Worm (Caenorhabditis elegans) whole organism, L2 larva: Measurements from ENCODE around the gene T26A5.6.

Experiments used
- F13H6.1 ChIP-seq: sonication (generic microtip); optimal IDR thresholded peaks from 2 replicates; lab custom pipeline; 2016; ENCODE audit warnings: missing genetic modification characterization, missing compliant biosample characterization
- R02D3.7 ChIP-seq: fragments of 150-350 bp; optimal IDR thresholded peaks from 2 replicates; lab custom pipeline; 2014; ENCODE audit warnings: missing biosample characterization, missing genetic modification characterization
- Y55F3AM.14 ChIP-seq: fragments of 200-800 bp; sonication (Bioruptor generic); optimal IDR thresholded peaks from 2 replicates; lab custom pipeline; 2018; ENCODE audit warnings: mild to moderate bottlenecking, missing genetic modification characterization, missing compliant biosample characterization
- ZK546.5 ChIP-seq: sonication (generic microtip); optimal IDR thresholded peaks from 2 replicates; lab custom pipeline; 2017; ENCODE audit warnings: missing biosample characterization, missing genetic modification characterization
- alr-1 ChIP-seq: fragments of 150-350 bp; optimal IDR thresholded peaks from 2 replicates; lab custom pipeline; 2014; ENCODE audit warnings: missing biosample characterization, missing genetic modification characterization
- aly-2 ChIP-seq: fragments of 150-350 bp; optimal IDR thresholded peaks from 2 replicates; lab custom pipeline; 2014; ENCODE audit warnings: missing biosample characterization, missing genetic modification characterization
- blmp-1 ChIP-seq: sonication (generic microtip); optimal IDR thresholded peaks from 2 replicates; lab custom pipeline; 2017; ENCODE audit warnings: missing genetic modification characterization, mild to moderate bottlenecking, missing compliant biosample characterization, antibody characterized with exemption, moderate library complexity; ENCODE audit not compliant: insufficient read depth
- ceh-16 ChIP-seq: fragments of 150-350 bp; optimal IDR thresholded peaks from 2 replicates; lab custom pipeline; 2014; ENCODE audit warnings: missing biosample characterization, missing genetic modification characterization
- ceh-82 ChIP-seq: fragments of 150-350 bp; optimal IDR thresholded peaks from 2 replicates; lab custom pipeline; 2014; ENCODE audit warnings: missing biosample characterization, missing genetic modification characterization
- crh-2 ChIP-seq: sonication (generic microtip); optimal IDR thresholded peaks from 2 replicates; lab custom pipeline; 2017; ENCODE audit warnings: missing biosample characterization, missing genetic modification characterization
- dmd-4 ChIP-seq: sonication (generic microtip); optimal IDR thresholded peaks from 2 replicates; lab custom pipeline; 2017; ENCODE audit warnings: missing biosample characterization, missing genetic modification characterization
- elt-1 ChIP-seq: fragments of 150-350 bp; optimal IDR thresholded peaks from 2 replicates; lab custom pipeline; 2014; ENCODE audit warnings: missing biosample characterization, missing genetic modification characterization
- elt-3 ChIP-seq: sonication (generic microtip); optimal IDR thresholded peaks from 2 replicates; lab custom pipeline; 2017; ENCODE audit warnings: missing biosample characterization, missing genetic modification characterization
- fos-1 ChIP-seq: fragments of 150-350 bp; optimal IDR thresholded peaks from 2 replicates; lab custom pipeline; 2014; ENCODE audit warnings: missing biosample characterization, missing genetic modification characterization
- gmeb-1 ChIP-seq: fragments of 150-350 bp; optimal IDR thresholded peaks from 2 replicates; lab custom pipeline; 2014; ENCODE audit warnings: missing biosample characterization, missing genetic modification characterization
- lin-11 ChIP-seq: fragments of 150-350 bp; sonication (generic microtip); optimal IDR thresholded peaks from 2 replicates; lab custom pipeline; 2014; ENCODE audit warnings: missing biosample characterization, missing genetic modification characterization, inconsistent platforms, mixed read lengths
- lin-13 ChIP-seq: fragments of 150-350 bp; optimal IDR thresholded peaks from 2 replicates; lab custom pipeline; 2014; ENCODE audit warnings: missing biosample characterization, missing genetic modification reagents, missing genetic modification characterization
- lin-39 ChIP-seq: fragments of 150-350 bp; optimal IDR thresholded peaks from 2 replicates; lab custom pipeline; 2014; ENCODE audit warnings: missing biosample characterization, missing genetic modification reagents, missing genetic modification characterization
- lsy-2 ChIP-seq, 2 experiments: fragments of 150-350 bp in 1 of 2; sonication (generic microtip) in 1 of 2; optimal IDR thresholded peaks; 2 replicates each; lab custom pipeline; 2014 to 2017; ENCODE audit warnings: missing biosample characterization in 2 of 2, missing genetic modification characterization in 2 of 2
- mab-5 ChIP-seq: fragments of 150-350 bp; optimal IDR thresholded peaks from 2 replicates; lab custom pipeline; 2014; ENCODE audit warnings: missing biosample characterization, missing genetic modification characterization
- mbf-1 ChIP-seq: sonication (generic microtip); optimal IDR thresholded peaks from 2 replicates; lab custom pipeline; 2017; ENCODE audit warnings: missing biosample characterization, missing genetic modification characterization
- mdl-1 ChIP-seq, 2 experiments: fragments of 150-350 bp in 1 of 2; sonication (generic microtip) in 1 of 2; optimal IDR thresholded peaks; 2 replicates each; lab custom pipeline; 2017; ENCODE audit warnings: missing biosample characterization in 2 of 2, missing genetic modification characterization in 2 of 2
- nhr-10 ChIP-seq: sonication (generic microtip); optimal IDR thresholded peaks from 2 replicates; lab custom pipeline; 2017; ENCODE audit warnings: missing biosample characterization, missing genetic modification characterization
- nhr-11 ChIP-seq: fragments of 150-350 bp; optimal IDR thresholded peaks from 2 replicates; lab custom pipeline; 2014; ENCODE audit warnings: missing biosample characterization, missing genetic modification characterization
- nhr-12 ChIP-seq: fragments of 150-350 bp; optimal IDR thresholded peaks from 2 replicates; lab custom pipeline; 2014; ENCODE audit warnings: missing biosample characterization, missing genetic modification characterization
- nhr-129 ChIP-seq: fragments of 150-350 bp; optimal IDR thresholded peaks from 2 replicates; lab custom pipeline; 2014; ENCODE audit warnings: missing biosample characterization, missing genetic modification characterization
- nhr-21 ChIP-seq: fragments of 150-350 bp; optimal IDR thresholded peaks from 2 replicates; lab custom pipeline; 2014; ENCODE audit warnings: missing biosample characterization, missing genetic modification characterization
- nhr-237 ChIP-seq: fragments of 150-350 bp; optimal IDR thresholded peaks from 2 replicates; lab custom pipeline; 2014; ENCODE audit warnings: missing biosample characterization, missing genetic modification characterization
- nhr-25 ChIP-seq: fragments of 150-350 bp; sonication (generic microtip); optimal IDR thresholded peaks from 3 replicates; lab custom pipeline; 2014; ENCODE audit warnings: missing biosample characterization, missing genetic modification characterization
- nhr-6 ChIP-seq: fragments of 150-350 bp; optimal IDR thresholded peaks from 2 replicates; lab custom pipeline; 2014; ENCODE audit warnings: missing biosample characterization, missing genetic modification characterization
- nhr-77 ChIP-seq: fragments of 150-350 bp; optimal IDR thresholded peaks from 2 replicates; lab custom pipeline; 2014; ENCODE audit warnings: missing biosample characterization, missing genetic modification characterization
- peb-1 ChIP-seq: fragments of 150-350 bp; optimal IDR thresholded peaks from 2 replicates; lab custom pipeline; 2014; ENCODE audit warnings: missing biosample characterization, missing genetic modification characterization
- skn-1 ChIP-seq: sonication (generic microtip); optimal IDR thresholded peaks from 2 replicates; lab custom pipeline; 2017; ENCODE audit warnings: missing biosample characterization, missing genetic modification characterization
- sma-3 ChIP-seq: sonication (generic microtip); optimal IDR thresholded peaks from 2 replicates; lab custom pipeline; 2016; ENCODE audit warnings: missing genetic modification reagents, missing genetic modification characterization, missing compliant biosample characterization
- sma-9 ChIP-seq, 2 experiments: fragments of 150-350 bp in 1 of 2; sonication (generic microtip) in 1 of 2; optimal IDR thresholded peaks; 2 replicates each; lab custom pipeline; 2014 to 2016; ENCODE audit warnings: missing genetic modification characterization in 2 of 2, mild to moderate bottlenecking in 1 of 2, missing biosample characterization in 1 of 2, missing compliant biosample characterization in 1 of 2, missing genetic modification reagents in 1 of 2, moderate library complexity in 1 of 2
- unc-39 ChIP-seq: fragments of 150-350 bp; optimal IDR thresholded peaks from 2 replicates; lab custom pipeline; 2014; ENCODE audit warnings: missing biosample characterization, missing genetic modification characterization
- unc-55 ChIP-seq: fragments of 150-350 bp; sonication (generic microtip); optimal IDR thresholded peaks from 3 replicates; lab custom pipeline; 2014; ENCODE audit warnings: missing biosample characterization, missing genetic modification reagents, missing genetic modification characterization
- unc-62 ChIP-seq: fragments of 150-350 bp; optimal IDR thresholded peaks from 2 replicates; lab custom pipeline; 2014; ENCODE audit warnings: missing biosample characterization, missing genetic modification reagents, missing genetic modification characterization
- ztf-1 ChIP-seq: fragments of 200-800 bp; sonication (Bioruptor generic); conservative IDR thresholded peaks from 2 replicates; pipeline ENCODE4 v1.3.6; 2022; ENCODE audit warnings: missing genetic modification characterization, missing compliant biosample characterization
- ztf-11 ChIP-seq: sonication (generic microtip); optimal IDR thresholded peaks from 2 replicates; lab custom pipeline; 2017; ENCODE audit warnings: missing biosample characterization, missing genetic modification characterization

Gene T26A5.6

ce11 chrIII:6430834-6431233 is 19.7 kb downstream of the T26A5.6 start, which contains the start of gene popl-1:
Gene popl-1, minus strand, starts transcription at chrIII:6430934.
- TF ChIP-seq mdl-1 (tag; optimal IDR thresholded peaks at IDR 0.05; lab: Kevin White, UChicago) (no peak), gmeb-1 (tag; lab: Kevin White, UChicago) (no peak), nhr-11 (no peak)
- TF ChIP-seq, all 48 proteins: peak for 0

ce11 chrIII:6427205-6427604 is 23.3 kb downstream of the T26A5.6 start, which contains the start of gene C05D11.8:
Gene C05D11.8, minus strand, starts transcription at chrIII:6427305.
- TF ChIP-seq mdl-1 (tag; optimal IDR thresholded peaks at IDR 0.05; lab: Kevin White, UChicago) (no peak), peb-1 (no peak), nhr-11 (no peak), F13H6.1 (tag; lab: Kevin White, UChicago) (no peak), nhr-12 (tag; lab: Kevin White, UChicago) (no peak), unc-39 (tag; lab: Kevin White, UChicago) (no peak), ceh-82 (tag; lab: Kevin White, UChicago) (no peak), nhr-21 (tag; lab: Kevin White, UChicago) (no peak), ztf-1 (no peak), ztf-11 (tag; lab: Kevin White, UChicago) (no peak), unc-55 (no peak), sma-9 (GFP tag; optimal IDR thresholded peaks at IDR 0.05; lab: Kevin White, UChicago) (no peak), sma-9 (tag; optimal IDR thresholded peaks at IDR 0.05; lab: Kevin White, UChicago) (no peak), elt-3 (tag; lab: Kevin White, UChicago) (no peak), nhr-6 (tag; lab: Kevin White, UChicago) (no peak), R02D3.7 (tag; lab: Kevin White, UChicago) (no peak), sma-3 (GFP tag; lab: Kevin White, UChicago) (no peak)

ce11 chrIII:6422721-6423120 is 27.8 kb downstream of the T26A5.6 start:
- TF ChIP-seq fos-1 (tag; lab: Kevin White, UChicago) (peak; percentile 51), blmp-1 (tag; lab: Kevin White, UChicago) (no peak), R02D3.7 (tag; lab: Kevin White, UChicago) (no peak), lsy-2 (tag; optimal IDR thresholded peaks at IDR 0.05; lab: Kevin White, UChicago) (no peak), nhr-25 (tag; lab: Kevin White, UChicago) (peak; percentile 62), skn-1 (tag; lab: Kevin White, UChicago) (no peak), crh-2 (tag; lab: Kevin White, UChicago) (peak; percentile 65), sma-9 (GFP tag; optimal IDR thresholded peaks at IDR 0.05; lab: Kevin White, UChicago) (peak; percentile 68), sma-9 (tag; optimal IDR thresholded peaks at IDR 0.05; lab: Kevin White, UChicago) (no peak)

DNA sequence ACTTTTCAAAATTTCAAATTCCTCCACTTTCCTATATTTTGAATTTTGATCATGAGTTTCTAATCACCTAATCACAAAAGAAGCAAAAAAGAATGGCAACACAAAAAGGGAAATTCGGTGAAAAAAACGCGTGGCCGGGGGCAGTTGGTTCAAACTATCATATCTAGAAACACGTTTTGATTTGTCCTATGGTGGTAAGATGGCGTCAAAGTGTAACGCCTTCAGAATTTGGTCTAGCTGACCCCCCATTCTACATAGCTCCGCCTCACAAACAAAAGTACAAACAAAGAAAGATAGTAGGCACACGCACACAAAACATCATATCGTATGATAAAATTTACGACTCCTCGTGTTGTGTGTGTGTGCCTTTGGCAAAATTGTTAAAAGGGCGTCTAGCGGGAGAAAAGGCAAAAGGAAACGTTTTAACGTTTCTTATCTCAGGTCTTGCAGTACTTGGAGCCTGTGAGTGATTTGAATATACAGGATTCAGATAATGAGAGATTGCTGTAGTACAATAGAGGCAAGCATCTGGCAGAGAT is 28.5 kb downstream of the T26A5.6 start:
- TF ChIP-seq elt-3 (tag; lab: Kevin White, UChicago) (no peak), R02D3.7 (tag; lab: Kevin White, UChicago) (no peak), peb-1 (no peak), dmd-4 (tag; lab: Kevin White, UChicago) (no peak), aly-2 (tag; lab: Kevin White, UChicago) (no peak), gmeb-1 (tag; lab: Kevin White, UChicago) (peak; percentile 7), lin-39 (tag; lab: Kevin White, UChicago) (no peak), fos-1 (tag; lab: Kevin White, UChicago) (peak; percentile 68), elt-1 (no peak), alr-1 (tag; lab: Kevin White, UChicago) (no peak), mab-5 (no peak), nhr-10 (tag; lab: Kevin White, UChicago) (no peak), ztf-1 (no peak), F13H6.1 (tag; lab: Kevin White, UChicago) (peak; percentile 14), sma-3 (GFP tag; lab: Kevin White, UChicago) (peak; percentile 41), nhr-237 (no peak), ztf-11 (tag; lab: Kevin White, UChicago) (no peak), mbf-1 (no peak), ceh-16 (no peak), unc-62 (no peak), skn-1 (tag; lab: Kevin White, UChicago) (no peak), blmp-1 (tag; lab: Kevin White, UChicago) (peak; percentile 62), unc-55 (no peak), crh-2 (tag; lab: Kevin White, UChicago) (peak; percentile 72), Y55F3AM.14 (GFP tag; lab: Kevin White, UChicago) (no peak), nhr-129 (tag; lab: Kevin White, UChicago) (peak; percentile 40), nhr-11 (no peak), nhr-21 (tag; lab: Kevin White, UChicago) (no peak), nhr-12 (tag; lab: Kevin White, UChicago) (no peak), lin-13 (GFP tag; lab: Kevin White, UChicago) (no peak), ZK546.5 (tag; lab: Kevin White, UChicago) (no peak), ceh-82 (tag; lab: Kevin White, UChicago) (no peak), nhr-25 (tag; lab: Kevin White, UChicago) (peak; percentile 66), mdl-1 (tag; optimal IDR thresholded peaks at IDR 0.05; lab: Kevin White, UChicago) (peak in 1 of 2 experiments; percentile 53), nhr-6 (tag; lab: Kevin White, UChicago) (no peak), nhr-77 (tag; lab: Kevin White, UChicago) (no peak), lin-11 (no peak), sma-9 (GFP tag; optimal IDR thresholded peaks at IDR 0.05; lab: Kevin White, UChicago) (peak; percentile 75), sma-9 (tag; optimal IDR thresholded peaks at IDR 0.05; lab: Kevin White, UChicago) (no peak)
